Worm (Caenorhabditis elegans): ENCODE measurements around the gene F35C5.12.

- TF ChIP-seq pha-4 (tag; optimal IDR thresholded peaks at IDR 0.05) (no peak), nhr-76 (tag; optimal IDR thresholded peaks at IDR 0.05) (no peak), blmp-1 (tag; optimal IDR thresholded peaks at IDR 0.05) (no peak), lin-32 (GFP tag; optimal IDR thresholded peaks at IDR 0.05) (no peak)
These were observed 8.9 kb upstream of the F35C5.12 start for ce11 chrII:12923225-12923624.
